Fruit fly (Drosophila melanogaster): ENCODE measurements around the gene Txl.
A peak's percentile ranks its signal among the peaks of the same experiment; 100 is the strongest.

dm6 chr3L:5802063-5802531 is 36.5 kb downstream of the Txl start:
- TF ChIP-seq CG14655 (GFP tag; optimal IDR thresholded peaks at IDR 0.05) = no peak
- no peak for TF ChIP-seq CG8159 (tag; optimal IDR thresholded peaks at IDR 0.05)
- no peak for TF ChIP-seq rn (GFP tag; IDR thresholded peaks at IDR 0.05)
- TF ChIP-seq CG15710 (tag; optimal IDR thresholded peaks at IDR 0.05) = no peak
- peak; percentile 46; the same call in 1 of the 2 replicates for TF ChIP-seq Ets98B (GFP tag; IDR thresholded peaks at IDR 0.05)
- TF ChIP-seq CG34367 (tag; optimal IDR thresholded peaks at IDR 0.05) = no peak
- TF ChIP-seq CG32121 (GFP tag; IDR thresholded peaks at IDR 0.05) = 0 out of 2 replicates have a peak, but pooled peaks have one; percentile 17
- TF ChIP-seq EcR (GFP tag; optimal IDR thresholded peaks at IDR 0.05) = peak; percentile 89
- TF ChIP-seq CG8301 (tag; optimal IDR thresholded peaks at IDR 0.05) = no peak
- TF ChIP-seq CG4496 (GFP tag; IDR thresholded peaks at IDR 0.05) = peak; percentile 84
- no peak for TF ChIP-seq CG9948 (tag; optimal IDR thresholded peaks at IDR 0.05)
